Fruit fly (Drosophila melanogaster) whole organism, embryonic: ENCODE results near the gene Kat60.

Source experiments
- CG10274 ChIP-seq: fragments of 200-800 bp; sonication (Bioruptor generic); optimal IDR thresholded peaks from 3 replicates; lab custom pipeline; 2017; ENCODE audit warnings: missing biosample characterization, mild to moderate bottlenecking, missing genetic modification characterization
- CG10321 ChIP-seq: fragments of 200-800 bp; sonication (Bioruptor generic); IDR thresholded peaks from 2 replicates; pipeline ENCODE4 v1.3.6; 2022; ENCODE audit warnings: missing biosample characterization, missing genetic modification characterization
- CG18619 ChIP-seq: fragments of 200-800 bp; sonication (Bioruptor generic); optimal IDR thresholded peaks from 3 replicates; lab custom pipeline; 2017; ENCODE audit warnings: missing biosample characterization, mild to moderate bottlenecking, missing genetic modification characterization
- CG5953 ChIP-seq: fragments of 200-800 bp; sonication (Bioruptor generic); IDR thresholded peaks from 2 replicates; pipeline ENCODE4 v1.3.6; 2022; ENCODE audit warnings: missing biosample characterization, missing genetic modification characterization
- CG6689 ChIP-seq: fragments of 200-800 bp; sonication (Bioruptor generic); IDR thresholded peaks from 2 replicates; pipeline ENCODE4 v1.3.6; 2022; ENCODE audit warnings: missing biosample characterization, missing genetic modification characterization
- CG6854 ChIP-seq: fragments of 200-800 bp; sonication (Bioruptor generic); optimal IDR thresholded peaks from 3 replicates; lab custom pipeline; 2017; ENCODE audit warnings: missing biosample characterization, mild to moderate bottlenecking, missing genetic modification characterization
- CTCF ChIP-seq: fragments of 200-800 bp; sonication (Bioruptor generic); optimal IDR thresholded peaks from 2 replicates; lab custom pipeline; 2017; ENCODE audit warnings: missing biosample characterization, mild to moderate bottlenecking, missing genetic modification characterization, moderate library complexity
- Dbx ChIP-seq: fragments of 200-800 bp; sonication (Bioruptor generic); IDR thresholded peaks from 3 replicates; pipeline ENCODE4 v1.3.6; 2022; ENCODE audit warnings: missing biosample characterization, missing genetic modification characterization
- Sry-β ChIP-seq: fragments of 200-800 bp; sonication (Bioruptor generic); optimal IDR thresholded peaks from 2 replicates; lab custom pipeline; 2018; ENCODE audit warnings: missing biosample characterization, mild to moderate bottlenecking, missing genetic modification characterization, moderate library complexity
- Sry-δ ChIP-seq: fragments of 200-800 bp; sonication (Bioruptor generic); optimal IDR thresholded peaks from 2 replicates; lab custom pipeline; 2016; ENCODE audit warnings: missing biosample characterization, missing genetic modification characterization
- Stat92E ChIP-seq, 3 experiments: fragments of >200 bp in 2 of 3; fragments of 200-800 bp in 1 of 3; sonication (Bioruptor generic) in 1 of 3; optimal IDR thresholded peaks; 2 replicates each; lab custom pipeline; 2017 to 2019; ENCODE audit warnings: missing biosample characterization in 3 of 3, missing genetic modification characterization in 3 of 3, mild to moderate bottlenecking in 1 of 3, moderate library complexity in 1 of 3
- Xbp1 ChIP-seq: fragments of 200-800 bp; sonication (Bioruptor generic); optimal IDR thresholded peaks from 3 replicates; lab custom pipeline; 2016; ENCODE audit warnings: missing biosample characterization, mild to moderate bottlenecking, missing genetic modification characterization
- cad ChIP-seq: fragments of >200 bp; optimal IDR thresholded peaks from 2 replicates; lab custom pipeline; 2017; ENCODE audit warnings: missing biosample characterization, missing genetic modification characterization
- mirr ChIP-seq: fragments of 200-800 bp; sonication (Bioruptor generic); optimal IDR thresholded peaks from 3 replicates; lab custom pipeline; 2018; ENCODE audit warnings: missing biosample characterization, mild to moderate bottlenecking, missing genetic modification characterization

DNA sequence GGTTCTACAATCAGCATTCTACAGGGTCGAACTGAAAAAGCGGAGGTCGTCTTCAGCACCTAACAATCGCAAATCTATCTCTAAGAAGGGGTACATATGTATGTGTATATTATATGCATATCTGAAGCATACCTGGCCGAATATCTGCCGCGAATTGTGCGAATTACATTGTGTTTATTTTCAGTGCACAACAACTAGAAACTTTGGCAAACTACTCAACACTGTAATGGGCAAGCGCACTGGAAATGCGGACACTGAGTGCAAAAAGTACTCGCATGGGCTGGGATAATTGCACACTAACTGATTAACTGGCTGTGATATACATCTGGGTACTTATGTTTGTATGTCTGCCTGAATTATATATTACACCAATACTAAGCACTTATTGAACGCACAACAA is 38.8 kb upstream of the Kat60 start:
- TF ChIP-seq CG5953: no peak
- TF ChIP-seq Xbp1 (GFP tag; lab: Kevin White, UChicago): peak; percentile 12
- no peak for TF ChIP-seq Dbx (GFP tag; lab: Robert Waterston, UW)
- TF ChIP-seq CG6854 (GFP tag; lab: Kevin White, UChicago): no peak
- no peak for TF ChIP-seq CG18619
- TF ChIP-seq Sry-β (GFP tag; lab: Kevin White, UChicago): no peak
- TF ChIP-seq CTCF (GFP tag; lab: Kevin White, UChicago): no peak
- TF ChIP-seq CG10274 (GFP tag; lab: Kevin White, UChicago): no peak
- TF ChIP-seq Sry-δ: no peak
- no peak for TF ChIP-seq mirr (GFP tag; lab: Kevin White, UChicago)
- no peak for TF ChIP-seq CG6689
- TF ChIP-seq CG10321 (GFP tag; lab: Robert Waterston, UW): no peak
- no peak for TF ChIP-seq cad
- TF ChIP-seq Stat92E (GFP tag; optimal IDR thresholded peaks at IDR 0.05; lab: Kevin White, UChicago): no peak
